Worm (Caenorhabditis elegans) whole organism, L1 larva: ENCODE data around the gene eri-3.

Source experiments
- aly-2 ChIP-seq: fragments of 150-350 bp; optimal IDR thresholded peaks from 2 replicates; lab custom pipeline; 2014; ENCODE audit warnings: missing biosample characterization, missing genetic modification characterization
- ama-1 ChIP-seq: fragments of 150-350 bp; optimal IDR thresholded peaks from 2 replicates; lab custom pipeline; 2014
- ceh-82 ChIP-seq, 3 experiments: fragments of 150-350 bp in 1 of 3; sonication (generic microtip) in 2 of 3; optimal IDR thresholded peaks; 2 replicates each; lab custom pipeline; 2014 to 2017; ENCODE audit warnings: missing biosample characterization in 3 of 3, missing genetic modification characterization in 3 of 3
- egl-27 ChIP-seq, 2 experiments: fragments of 150-350 bp in 1 of 2; sonication (generic microtip); optimal IDR thresholded peaks; 3 replicates each; lab custom pipeline; 2017 to 2018; ENCODE audit warnings: missing biosample characterization in 2 of 2, missing genetic modification characterization in 2 of 2, missing genetic modification reagents in 2 of 2
- fkh-8 ChIP-seq: sonication (generic microtip); optimal IDR thresholded peaks from 2 replicates; lab custom pipeline; 2016; ENCODE audit warnings: mild to moderate bottlenecking, missing genetic modification characterization, missing compliant biosample characterization
- lir-3 ChIP-seq: sonication (generic microtip); optimal IDR thresholded peaks from 2 replicates; lab custom pipeline; 2016; ENCODE audit warnings: mild to moderate bottlenecking, missing genetic modification characterization, moderate library complexity, missing compliant biosample characterization; ENCODE audit not compliant: poor library complexity
- nhr-28 ChIP-seq: fragments of 150-350 bp; optimal IDR thresholded peaks from 2 replicates; lab custom pipeline; 2014; ENCODE audit warnings: missing biosample characterization, missing genetic modification characterization
- pag-3 ChIP-seq: sonication (generic microtip); optimal IDR thresholded peaks from 2 replicates; lab custom pipeline; 2017; ENCODE audit warnings: missing genetic modification characterization, mild to moderate bottlenecking, missing compliant biosample characterization, antibody characterized with exemption, borderline replicate concordance; ENCODE audit not compliant: insufficient read depth
- tlp-1 ChIP-seq: fragments of 150-350 bp; optimal IDR thresholded peaks from 2 replicates; lab custom pipeline; 2014; ENCODE audit warnings: missing biosample characterization, missing genetic modification characterization
- unc-30 ChIP-seq: sonication (generic microtip); optimal IDR thresholded peaks from 2 replicates; lab custom pipeline; 2017; ENCODE audit warnings: missing biosample characterization, missing genetic modification characterization
- unc-62 ChIP-seq: fragments of 150-350 bp; optimal IDR thresholded peaks from 2 replicates; lab custom pipeline; 2014; ENCODE audit warnings: missing biosample characterization, missing genetic modification reagents, missing genetic modification characterization
- zag-1 ChIP-seq: fragments of 150-350 bp; optimal IDR thresholded peaks from 2 replicates; lab custom pipeline; 2014; ENCODE audit warnings: missing biosample characterization, missing genetic modification characterization
- ztf-11 ChIP-seq, 2 experiments: sonication (generic microtip); optimal IDR thresholded peaks; 2 replicates each; lab custom pipeline; 2016 to 2017; ENCODE audit warnings: missing genetic modification characterization in 2 of 2, missing biosample characterization in 1 of 2, missing compliant biosample characterization in 1 of 2

- no peak for TF ChIP-seq ama-1 (lab: Kevin White, UChicago)
- no peak for TF ChIP-seq nhr-28
- no peak for TF ChIP-seq aly-2 (tag; lab: Kevin White, UChicago)
- no peak for TF ChIP-seq ceh-82 (tag; optimal IDR thresholded peaks at IDR 0.05; lab: Kevin White, UChicago)
- TF ChIP-seq egl-27 (tag; optimal IDR thresholded peaks at IDR 0.05; lab: Kevin White, UChicago) = no peak
- no peak for TF ChIP-seq ztf-11 (tag; optimal IDR thresholded peaks at IDR 0.05; lab: Kevin White, UChicago)
- no peak for TF ChIP-seq unc-30 (tag; lab: Kevin White, UChicago)
- no peak for TF ChIP-seq lir-3 (tag; lab: Kevin White, UChicago)
- TF ChIP-seq pag-3 = no peak
- TF ChIP-seq zag-1 (tag; lab: Kevin White, UChicago) = no peak
- TF ChIP-seq tlp-1 (tag; lab: Kevin White, UChicago) = no peak
- no peak for TF ChIP-seq unc-62 (GFP tag; lab: Kevin White, UChicago)
- TF ChIP-seq fkh-8 (tag; lab: Kevin White, UChicago) = no peak
Measured at ce11 chrII:1116521-1116920, 6.8 kb upstream of the eri-3 start.
